Fruit fly (Drosophila melanogaster) ovary, adult (tissue): ENCODE measurements around the gene CG43163.

ENCODE experiments used
- CG17801 ChIP-seq: fragments of 200-800 bp; optimal IDR thresholded peaks from 2 replicates; lab custom pipeline; 2019; ENCODE audit warnings: missing biosample characterization, mild to moderate bottlenecking, missing genetic modification characterization, moderate library complexity; ENCODE audit not compliant: partially characterized antibody

The CG43163 gene

dm6 chr3L:8449202-8449799 lies 57.6 kb downstream of the CG43163 start, which contains the start of gene CG6983:
CG6983 (minus strand) TSS chr3L:8449377.
- TF ChIP-seq CG17801 (GFP tag; lab: Kevin White, UChicago) = peak; percentile 30

- TF ChIP-seq CG17801 (GFP tag; lab: Kevin White, UChicago) = no peak
Observed at dm6 chr3L:8448517-8448889, 58.4 kb downstream of the CG43163 start.

dm6 chr3L:8447795-8448516 lies 59.0 kb downstream of the CG43163 start:
- peak; percentile 18 for TF ChIP-seq CG17801 (GFP tag; lab: Kevin White, UChicago)

- TF ChIP-seq CG17801 (GFP tag; lab: Kevin White, UChicago) = no peak
Observed at dm6 chr3L:8446050-8446781, 60.7 kb downstream of the CG43163 start.

dm6 chr3L:8445027-8445426 lies 61.9 kb downstream of the CG43163 start:
- peak; percentile 67 for TF ChIP-seq CG17801 (GFP tag; lab: Kevin White, UChicago)

- peak; percentile 73 for TF ChIP-seq CG17801 (GFP tag; lab: Kevin White, UChicago)
Observed at dm6 chr3L:8441745-8442575, 65.0 kb downstream of the CG43163 start, which contains the start of gene Unr. Unr (minus strand) TSS chr3L:8442381.

- TF ChIP-seq CG17801 (GFP tag; lab: Kevin White, UChicago) = peak; percentile 77
Observed at dm6 chr3L:8440771-8441549, 66.0 kb downstream of the CG43163 start.

- TF ChIP-seq CG17801 (GFP tag; lab: Kevin White, UChicago) = no peak
Observed at dm6 chr3L:8440079-8440478, 66.9 kb downstream of the CG43163 start.

- TF ChIP-seq CG17801 (GFP tag; lab: Kevin White, UChicago) = no peak
Observed at dm6 chr3L:8437583-8437982, 69.4 kb downstream of the CG43163 start.

dm6 chr3L:8424831-8425336 lies 82.1 kb downstream of the CG43163 start, which contains the start of gene Cbl:
Cbl (plus strand) TSS chr3L:8424954.
- peak; percentile 24 for TF ChIP-seq CG17801 (GFP tag; lab: Kevin White, UChicago)

- no peak for TF ChIP-seq CG17801 (GFP tag; lab: Kevin White, UChicago)
Observed at dm6 chr3L:8423156-8423555, 83.8 kb downstream of the CG43163 start.
